Worm (Caenorhabditis elegans) whole organism, mixed stage, embryonic: ENCODE results near the gene clc-33.
A peak's percentile ranks its signal among the peaks of the same experiment; 100 is the strongest.

Source experiments
- M03D4.4 ChIP-seq: sonication (generic microtip); optimal IDR thresholded peaks from 2 replicates; lab custom pipeline; 2017; ENCODE audit warnings: mild to moderate bottlenecking, missing genetic modification characterization, missing compliant biosample characterization
- bed-3 ChIP-seq: fragments of 200-800 bp; sonication (Bioruptor generic); optimal IDR thresholded peaks from 3 replicates; lab custom pipeline; 2018; ENCODE audit warnings: mild to moderate bottlenecking, missing genetic modification characterization, moderate library complexity, missing compliant biosample characterization
- blmp-1 ChIP-seq: fragments of 150-350 bp; optimal IDR thresholded peaks from 2 replicates; lab custom pipeline; 2014; ENCODE audit warnings: missing biosample characterization, missing genetic modification characterization
- ceh-39 ChIP-seq: fragments of 150-350 bp; optimal IDR thresholded peaks from 2 replicates; lab custom pipeline; 2014; ENCODE audit warnings: missing biosample characterization, missing genetic modification characterization
- ceh-43 ChIP-seq: fragments of 200-800 bp; sonication (Bioruptor generic); optimal IDR thresholded peaks from 2 replicates; lab custom pipeline; 2018; ENCODE audit warnings: mild to moderate bottlenecking, missing genetic modification characterization, moderate library complexity, missing compliant biosample characterization
- ceh-83 ChIP-seq: fragments of 200-800 bp; sonication (Bioruptor generic); optimal IDR thresholded peaks from 2 replicates; lab custom pipeline; 2018; ENCODE audit warnings: mild to moderate bottlenecking, missing genetic modification characterization, missing compliant biosample characterization
- ces-1 ChIP-seq: fragments of 150-350 bp; optimal IDR thresholded peaks from 2 replicates; lab custom pipeline; 2014; ENCODE audit warnings: missing biosample characterization, missing genetic modification reagents, missing genetic modification characterization
- cnd-1 ChIP-seq: fragments of 200-800 bp; sonication (Bioruptor generic); optimal IDR thresholded peaks from 2 replicates; lab custom pipeline; 2018; ENCODE audit warnings: mild to moderate bottlenecking, missing genetic modification characterization, missing compliant biosample characterization
- drap-1 ChIP-seq: fragments of 200-800 bp; sonication (Bioruptor generic); optimal IDR thresholded peaks from 3 replicates; lab custom pipeline; 2018; ENCODE audit warnings: mild to moderate bottlenecking, missing genetic modification characterization, missing compliant biosample characterization
- elt-1 ChIP-seq: sonication (generic microtip); optimal IDR thresholded peaks from 2 replicates; lab custom pipeline; 2017; ENCODE audit warnings: missing genetic modification characterization, mild to moderate bottlenecking, missing compliant biosample characterization, antibody characterized with exemption, moderate library complexity, borderline replicate concordance; ENCODE audit not compliant: insufficient read depth
- elt-3 ChIP-seq: fragments of 150-350 bp; optimal IDR thresholded peaks from 2 replicates; lab custom pipeline; 2014; ENCODE audit warnings: missing biosample characterization, missing genetic modification characterization
- flh-1 ChIP-seq: fragments of 200-800 bp; sonication (Bioruptor generic); optimal IDR thresholded peaks from 2 replicates; lab custom pipeline; 2018; ENCODE audit warnings: mild to moderate bottlenecking, missing genetic modification characterization, moderate library complexity, missing compliant biosample characterization
- ham-2 ChIP-seq: fragments of 200-800 bp; sonication (Bioruptor generic); optimal IDR thresholded peaks from 2 replicates; lab custom pipeline; 2018; ENCODE audit warnings: mild to moderate bottlenecking, missing genetic modification characterization, missing compliant biosample characterization
- hlh-1 ChIP-seq: fragments of 150-350 bp; optimal IDR thresholded peaks from 2 replicates; lab custom pipeline; 2014; ENCODE audit warnings: missing biosample characterization, missing genetic modification reagents, missing genetic modification characterization
- lin-13 ChIP-seq: fragments of 150-350 bp; optimal IDR thresholded peaks from 2 replicates; lab custom pipeline; 2014; ENCODE audit warnings: missing biosample characterization, missing genetic modification characterization
- lin-32 ChIP-seq: fragments of 200-800 bp; sonication (Bioruptor generic); optimal IDR thresholded peaks from 2 replicates; lab custom pipeline; 2018; ENCODE audit warnings: mild to moderate bottlenecking, missing genetic modification characterization, missing compliant biosample characterization
- lsy-2 ChIP-seq: fragments of 150-350 bp; optimal IDR thresholded peaks from 2 replicates; lab custom pipeline; 2014; ENCODE audit warnings: missing biosample characterization, missing genetic modification characterization
- mab-5 ChIP-seq: fragments of 150-350 bp; optimal IDR thresholded peaks from 2 replicates; lab custom pipeline; 2014; ENCODE audit warnings: missing biosample characterization, missing genetic modification characterization
- mep-1 ChIP-seq: fragments of 150-350 bp; optimal IDR thresholded peaks from 2 replicates; lab custom pipeline; 2017; ENCODE audit warnings: missing biosample characterization, missing genetic modification reagents, missing genetic modification characterization, inconsistent platforms
- mls-2 ChIP-seq: sonication (generic microtip); optimal IDR thresholded peaks from 2 replicates; lab custom pipeline; 2016; ENCODE audit warnings: mild to moderate bottlenecking, missing genetic modification characterization, moderate library complexity, missing compliant biosample characterization
- nhr-12 ChIP-seq: fragments of 150-350 bp; optimal IDR thresholded peaks from 2 replicates; lab custom pipeline; 2014; ENCODE audit warnings: missing biosample characterization, missing genetic modification characterization
- nhr-2 ChIP-seq: fragments of 150-350 bp; optimal IDR thresholded peaks from 2 replicates; lab custom pipeline; 2014; ENCODE audit warnings: missing biosample characterization, missing genetic modification characterization
- nhr-237 ChIP-seq: fragments of 150-350 bp; optimal IDR thresholded peaks from 2 replicates; lab custom pipeline; 2014; ENCODE audit warnings: missing biosample characterization, missing genetic modification characterization
- nhr-28 ChIP-seq: fragments of 150-350 bp; optimal IDR thresholded peaks from 2 replicates; lab custom pipeline; 2014; ENCODE audit warnings: missing biosample characterization, missing genetic modification characterization
- nhr-76 ChIP-seq: sonication (generic microtip); optimal IDR thresholded peaks from 2 replicates; lab custom pipeline; 2017; ENCODE audit warnings: missing biosample characterization, missing genetic modification characterization
- pha-4 ChIP-seq: fragments of 150-350 bp; optimal IDR thresholded peaks from 2 replicates; lab custom pipeline; 2018; ENCODE audit warnings: missing biosample characterization, missing genetic modification reagents, missing genetic modification characterization
- sem-2 ChIP-seq: fragments of 200-800 bp; sonication (Bioruptor generic); optimal IDR thresholded peaks from 2 replicates; lab custom pipeline; 2018; ENCODE audit warnings: mild to moderate bottlenecking, missing genetic modification characterization, missing compliant biosample characterization
- snpc-4 ChIP-seq: fragments of 150-350 bp; optimal IDR thresholded peaks from 2 replicates; lab custom pipeline; 2014; ENCODE audit warnings: missing biosample characterization, missing genetic modification characterization
- sptf-1 ChIP-seq: sonication (generic microtip); optimal IDR thresholded peaks from 2 replicates; lab custom pipeline; 2017; ENCODE audit warnings: mild to moderate bottlenecking, missing genetic modification characterization, moderate library complexity, missing compliant biosample characterization
- tbx-8 ChIP-seq: fragments of 200-800 bp; sonication (Bioruptor generic); optimal IDR thresholded peaks from 2 replicates; lab custom pipeline; 2018; ENCODE audit warnings: mild to moderate bottlenecking, missing genetic modification characterization, moderate library complexity, missing compliant biosample characterization
- unc-120 ChIP-seq: sonication (generic microtip); optimal IDR thresholded peaks from 2 replicates; lab custom pipeline; 2017; ENCODE audit warnings: missing genetic modification characterization, missing compliant biosample characterization; ENCODE audit not compliant: poor library complexity, severe bottlenecking
- unc-39 ChIP-seq: fragments of 150-350 bp; optimal IDR thresholded peaks from 2 replicates; lab custom pipeline; 2014; ENCODE audit warnings: missing biosample characterization, missing genetic modification characterization
- unc-62 ChIP-seq: fragments of 150-350 bp; optimal IDR thresholded peaks from 2 replicates; lab custom pipeline; 2014; ENCODE audit warnings: missing biosample characterization, missing genetic modification reagents, missing genetic modification characterization
- zip-8 ChIP-seq: fragments of 150-350 bp; optimal IDR thresholded peaks from 2 replicates; lab custom pipeline; 2014; ENCODE audit warnings: missing biosample characterization, missing genetic modification characterization
- ztf-11 ChIP-seq: fragments of 150-350 bp; optimal IDR thresholded peaks from 2 replicates; lab custom pipeline; 2014; ENCODE audit warnings: missing biosample characterization, missing genetic modification characterization

Gene clc-33

ce11 chrII:868240-868864 lies 28.1 kb downstream of the clc-33 start, which contains the start of gene fbxc-51:
fbxc-51 (plus strand) TSS chrII:868814.
- TF ChIP-seq ztf-11 (tag; lab: Kevin White, UChicago) (no peak), lin-32 (peak; percentile 18), sem-2 (GFP tag; lab: Kevin White, UChicago) (no peak), ceh-39 (tag; lab: Kevin White, UChicago) (no peak), nhr-237 (tag; lab: Kevin White, UChicago) (no peak), nhr-12 (no peak), lsy-2 (tag; lab: Kevin White, UChicago) (no peak), cnd-1 (peak; percentile 94), nhr-2 (tag; lab: Kevin White, UChicago) (peak; percentile 71), mep-1 (tag; lab: Kevin White, UChicago) (no peak), ces-1 (GFP tag; lab: Kevin White, UChicago) (no peak), nhr-28 (tag; lab: Kevin White, UChicago) (no peak), mab-5 (tag; lab: Kevin White, UChicago) (no peak)

- TF ChIP-seq ceh-39 (tag; lab: Kevin White, UChicago) = no peak
Observed at ce11 chrII:869316-869715, 29.1 kb downstream of the clc-33 start.

DNA sequence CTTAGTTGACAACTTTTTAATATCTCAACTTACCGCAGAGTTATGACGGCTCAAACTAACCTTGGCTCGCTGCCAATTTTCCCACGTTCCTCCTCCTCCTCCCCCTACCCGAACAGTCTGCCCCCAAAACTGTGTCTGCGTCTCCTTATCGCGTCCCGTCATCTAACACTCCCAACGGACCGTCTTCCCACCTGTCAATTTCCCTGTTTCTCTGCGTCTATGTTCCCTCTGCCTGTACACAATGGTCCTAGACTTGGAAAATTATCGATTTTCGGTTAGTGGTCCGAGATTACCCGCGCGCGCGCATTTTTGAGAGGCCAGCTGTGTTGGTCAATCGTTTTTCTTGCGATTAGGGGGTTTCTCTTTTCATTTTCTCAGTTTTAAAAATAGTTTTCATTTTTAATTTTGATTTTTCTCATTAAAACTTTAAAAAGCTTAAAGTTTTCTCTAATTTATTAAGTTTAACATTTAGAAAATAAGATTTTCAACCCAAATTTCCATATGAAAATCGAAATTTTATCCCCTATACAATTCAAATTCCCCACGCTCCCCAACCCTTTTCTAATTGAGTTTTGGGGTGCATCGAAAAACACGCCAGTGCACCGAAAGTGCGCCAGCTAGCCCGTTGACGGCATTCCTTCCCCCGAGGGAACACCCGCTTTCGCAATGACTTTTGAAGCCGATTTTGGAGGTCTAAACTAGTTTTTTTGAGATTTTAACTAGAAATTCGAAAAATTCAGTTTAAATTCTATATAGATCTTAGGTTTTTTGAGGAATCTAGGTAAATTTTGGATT lies 33.0 kb downstream of the clc-33 start, which contains the start of gene alg-2:
Gene alg-2, plus strand, starts transcription at position 220 of the 795 bp plus-strand sequence.
- TF ChIP-seq elt-3 (tag; lab: Kevin White, UChicago) = no peak
- no peak for TF ChIP-seq nhr-28 (tag; lab: Kevin White, UChicago)
- TF ChIP-seq zip-8 = no peak
- peak; percentile 96 for TF ChIP-seq ceh-39 (tag; lab: Kevin White, UChicago)
- no peak for TF ChIP-seq snpc-4 (tag; lab: Kevin White, UChicago)
- peak; percentile 71 for TF ChIP-seq nhr-2 (tag; lab: Kevin White, UChicago)
- peak; percentile 92 for TF ChIP-seq lin-32
- TF ChIP-seq nhr-12 = no peak
- peak; percentile 93 for TF ChIP-seq elt-1 (tag; lab: Kevin White, UChicago)
- peak; percentile 27 for TF ChIP-seq mls-2 (tag; lab: Kevin White, UChicago)
- TF ChIP-seq ceh-83 (GFP tag; lab: Kevin White, UChicago) = no peak
- TF ChIP-seq ztf-11 (tag; lab: Kevin White, UChicago) = no peak
- no peak for TF ChIP-seq mep-1 (tag; lab: Kevin White, UChicago)
- TF ChIP-seq lin-13 (tag; lab: Kevin White, UChicago) = peak; percentile 19
- TF ChIP-seq hlh-1 (tag; lab: Kevin White, UChicago) = peak; percentile 32
- peak; percentile 56 for TF ChIP-seq sptf-1
- TF ChIP-seq unc-120 (tag; lab: Kevin White, UChicago) = peak; percentile 28
- TF ChIP-seq mab-5 (tag; lab: Kevin White, UChicago) = no peak
- TF ChIP-seq nhr-76 (tag; lab: Kevin White, UChicago) = no peak
- TF ChIP-seq ceh-43 (GFP tag; lab: Kevin White, UChicago) = peak; percentile 43
- TF ChIP-seq ces-1 (GFP tag; lab: Kevin White, UChicago) = peak; percentile 75
- peak; percentile 63 for TF ChIP-seq ham-2 (GFP tag; lab: Kevin White, UChicago)
- TF ChIP-seq lsy-2 (tag; lab: Kevin White, UChicago) = no peak
- no peak for TF ChIP-seq flh-1 (GFP tag; lab: Kevin White, UChicago)
- no peak for TF ChIP-seq nhr-237 (tag; lab: Kevin White, UChicago)
- peak; percentile 76 for TF ChIP-seq cnd-1
- TF ChIP-seq drap-1 (GFP tag; lab: Kevin White, UChicago) = no peak
- TF ChIP-seq unc-62 (GFP tag; lab: Kevin White, UChicago) = peak; percentile 48
- no peak for TF ChIP-seq sem-2 (GFP tag; lab: Kevin White, UChicago)
- no peak for TF ChIP-seq tbx-8 (GFP tag; lab: Kevin White, UChicago)
- TF ChIP-seq blmp-1 (tag; lab: Kevin White, UChicago) = no peak
- TF ChIP-seq unc-39 (tag; lab: Kevin White, UChicago) = no peak
- TF ChIP-seq bed-3 (GFP tag; lab: Kevin White, UChicago) = no peak
- TF ChIP-seq M03D4.4 (tag; lab: Kevin White, UChicago) = no peak
- no peak for TF ChIP-seq pha-4 (tag; lab: Kevin White, UChicago)
